Worm (Caenorhabditis elegans): ENCODE results near the gene qua-1.

DNA sequence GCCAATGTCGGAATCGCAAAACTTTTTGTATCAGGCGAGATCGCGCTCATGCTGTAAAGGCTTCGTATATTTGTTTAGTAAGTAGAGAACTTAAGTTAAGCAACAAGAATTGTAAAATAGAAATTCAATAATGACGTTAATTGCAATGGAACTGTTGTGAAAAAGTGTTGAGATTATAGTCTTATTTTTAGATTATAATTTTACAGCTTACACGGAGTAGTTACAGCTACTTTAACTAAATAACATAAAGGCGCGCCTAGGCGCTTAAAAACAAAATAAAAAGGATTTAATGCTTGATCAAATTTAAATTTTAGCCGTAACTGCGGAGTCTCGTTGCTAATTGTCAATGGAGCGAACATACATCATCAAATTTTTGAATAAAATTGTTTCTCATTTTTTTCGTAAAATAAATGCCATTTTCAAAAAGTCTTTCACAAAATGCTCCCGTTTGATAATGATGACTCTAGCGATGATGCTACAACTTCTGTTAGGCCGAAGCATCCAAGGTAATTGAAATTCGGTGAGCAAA lies 36.4 kb upstream of the qua-1 start, which contains the start of the genes emb-27 and rrf-3:
- TF ChIP-seq nhr-12 (tag; optimal IDR thresholded peaks at IDR 0.05) (no peak), sem-2 (GFP tag; optimal IDR thresholded peaks at IDR 0.05) (no peak), nhr-237 (tag; optimal IDR thresholded peaks at IDR 0.05) (no peak), mep-1 (tag; optimal IDR thresholded peaks at IDR 0.05) (no peak), zip-8 (tag; optimal IDR thresholded peaks at IDR 0.05) (no peak), unc-39 (tag; optimal IDR thresholded peaks at IDR 0.05) (no peak), snpc-4 (tag; optimal IDR thresholded peaks at IDR 0.05) (no peak), blmp-1 (tag; optimal IDR thresholded peaks at IDR 0.05) (no peak), sptf-1 (tag; optimal IDR thresholded peaks at IDR 0.05) (no peak), elt-3 (tag; optimal IDR thresholded peaks at IDR 0.05) (no peak)
